Worm (Caenorhabditis elegans) whole organism, late embryonic: ENCODE measurements around the gene srab-3.

ENCODE experiments used
- C38D4.7 ChIP-seq: fragments of 200-800 bp; sonication (Bioruptor generic); optimal IDR thresholded peaks from 2 replicates; lab custom pipeline; 2018; ENCODE audit warnings: mild to moderate bottlenecking, missing genetic modification characterization, moderate library complexity, missing compliant biosample characterization
- F13H6.1 ChIP-seq: sonication (generic microtip); optimal IDR thresholded peaks from 2 replicates; lab custom pipeline; 2016; ENCODE audit warnings: missing genetic modification characterization, missing compliant biosample characterization
- K02D7.2 ChIP-seq: sonication (generic microtip); optimal IDR thresholded peaks from 2 replicates; lab custom pipeline; 2017; ENCODE audit warnings: mild to moderate bottlenecking, missing genetic modification characterization, missing compliant biosample characterization
- K09A11.1 ChIP-seq: sonication (generic microtip); optimal IDR thresholded peaks from 2 replicates; lab custom pipeline; 2017; ENCODE audit warnings: antibody characterized with exemption, mild to moderate bottlenecking, missing genetic modification characterization, missing compliant biosample characterization; ENCODE audit not compliant: insufficient read depth
- Y22D7AL.16 ChIP-seq: sonication (generic microtip); optimal IDR thresholded peaks from 2 replicates; lab custom pipeline; 2016; ENCODE audit warnings: missing genetic modification characterization, missing compliant biosample characterization
- ama-1 ChIP-seq: fragments of 150-350 bp; optimal IDR thresholded peaks from 2 replicates; lab custom pipeline; 2014
- ceh-18 ChIP-seq: sonication (generic microtip); optimal IDR thresholded peaks from 2 replicates; lab custom pipeline; 2016; ENCODE audit warnings: missing genetic modification characterization, missing compliant biosample characterization
- ceh-22 ChIP-seq: sonication (generic microtip); optimal IDR thresholded peaks from 2 replicates; lab custom pipeline; 2017; ENCODE audit warnings: missing biosample characterization, missing genetic modification characterization
- ceh-24 ChIP-seq: sonication (generic microtip); optimal IDR thresholded peaks from 2 replicates; lab custom pipeline; 2016; ENCODE audit warnings: mild to moderate bottlenecking, missing genetic modification characterization, missing compliant biosample characterization
- ceh-30 ChIP-seq: fragments of 150-350 bp; optimal IDR thresholded peaks from 2 replicates; lab custom pipeline; 2014; ENCODE audit warnings: missing biosample characterization, missing genetic modification characterization
- ceh-34 ChIP-seq: sonication (generic microtip); optimal IDR thresholded peaks from 2 replicates; lab custom pipeline; 2016; ENCODE audit warnings: mild to moderate bottlenecking, missing genetic modification characterization, missing compliant biosample characterization
- ceh-6 ChIP-seq: fragments of 200-800 bp; sonication (Bioruptor generic); optimal IDR thresholded peaks from 2 replicates; lab custom pipeline; 2018; ENCODE audit warnings: mild to moderate bottlenecking, missing genetic modification characterization, missing compliant biosample characterization
- che-1 ChIP-seq: sonication (generic microtip); optimal IDR thresholded peaks from 2 replicates; lab custom pipeline; 2016; ENCODE audit warnings: mild to moderate bottlenecking, missing genetic modification characterization, missing compliant biosample characterization
- dmd-4 ChIP-seq: sonication (generic microtip); optimal IDR thresholded peaks from 2 replicates; lab custom pipeline; 2016; ENCODE audit warnings: borderline replicate concordance, missing genetic modification characterization, missing compliant biosample characterization
- elt-2 ChIP-seq: sonication (generic microtip); optimal IDR thresholded peaks from 2 replicates; lab custom pipeline; 2016; ENCODE audit warnings: missing genetic modification reagents, missing genetic modification characterization, missing compliant biosample characterization
- fax-1 ChIP-seq: sonication (generic microtip); optimal IDR thresholded peaks from 2 replicates; lab custom pipeline; 2016; ENCODE audit warnings: missing genotype, missing genetic modification characterization, missing compliant biosample characterization
- fkh-10 ChIP-seq: fragments of 150-350 bp; optimal IDR thresholded peaks from 2 replicates; lab custom pipeline; 2014; ENCODE audit warnings: missing biosample characterization, missing genetic modification reagents, missing genetic modification characterization
- fkh-6 ChIP-seq: sonication (generic microtip); optimal IDR thresholded peaks from 2 replicates; lab custom pipeline; 2016; ENCODE audit warnings: missing genetic modification characterization, missing compliant biosample characterization
- gmeb-2 ChIP-seq: sonication (generic microtip); optimal IDR thresholded peaks from 2 replicates; lab custom pipeline; 2016; ENCODE audit warnings: missing genetic modification characterization, inconsistent platforms, missing compliant biosample characterization
- hlh-13 ChIP-seq: fragments of 200-800 bp; sonication (Bioruptor generic); optimal IDR thresholded peaks from 2 replicates; lab custom pipeline; 2018; ENCODE audit warnings: mild to moderate bottlenecking, missing genetic modification characterization, missing compliant biosample characterization
- hlh-15 ChIP-seq: sonication (generic microtip); optimal IDR thresholded peaks from 2 replicates; lab custom pipeline; 2016; ENCODE audit warnings: missing genetic modification characterization, missing compliant biosample characterization
- lin-11 ChIP-seq: fragments of 200-800 bp; sonication (Bioruptor generic); optimal IDR thresholded peaks from 2 replicates; lab custom pipeline; 2018; ENCODE audit warnings: mild to moderate bottlenecking, missing genetic modification characterization, missing compliant biosample characterization
- madf-2 ChIP-seq: sonication (generic microtip); optimal IDR thresholded peaks from 2 replicates; lab custom pipeline; 2017; ENCODE audit warnings: missing genetic modification characterization, missing compliant biosample characterization
- nfya-1 ChIP-seq: sonication (generic microtip); optimal IDR thresholded peaks from 2 replicates; lab custom pipeline; 2017; ENCODE audit warnings: missing genetic modification characterization, mild to moderate bottlenecking, missing compliant biosample characterization, antibody characterized with exemption, moderate library complexity
- nhr-11 ChIP-seq: fragments of 150-350 bp; optimal IDR thresholded peaks from 2 replicates; lab custom pipeline; 2014; ENCODE audit warnings: missing biosample characterization, missing genetic modification characterization
- nhr-232 ChIP-seq: sonication (generic microtip); optimal IDR thresholded peaks from 2 replicates; lab custom pipeline; 2016; ENCODE audit warnings: missing genetic modification characterization, missing compliant biosample characterization
- npax-4 ChIP-seq: sonication (generic microtip); optimal IDR thresholded peaks from 2 replicates; lab custom pipeline; 2016; ENCODE audit warnings: missing genetic modification characterization, missing compliant biosample characterization
- pag-3 ChIP-seq: sonication (generic microtip); optimal IDR thresholded peaks from 2 replicates; lab custom pipeline; 2016; ENCODE audit warnings: missing compliant biosample characterization, missing genetic modification characterization, borderline replicate concordance
- pat-9 ChIP-seq: fragments of 200-800 bp; sonication (Bioruptor generic); optimal IDR thresholded peaks from 2 replicates; lab custom pipeline; 2018; ENCODE audit warnings: mild to moderate bottlenecking, missing genetic modification characterization, moderate library complexity, missing compliant biosample characterization
- pax-1 ChIP-seq: fragments of 150-350 bp; optimal IDR thresholded peaks from 2 replicates; lab custom pipeline; 2014; ENCODE audit warnings: missing biosample characterization, missing genetic modification characterization
- pha-4 ChIP-seq: fragments of 150-350 bp; optimal IDR thresholded peaks from 2 replicates; lab custom pipeline; 2018; ENCODE audit warnings: missing biosample characterization, missing genetic modification reagents, missing genetic modification characterization
- pqm-1 ChIP-seq: sonication (generic microtip); optimal IDR thresholded peaks from 2 replicates; lab custom pipeline; 2016; ENCODE audit warnings: missing genetic modification characterization, missing compliant biosample characterization
- pros-1 ChIP-seq: fragments of 150-350 bp; optimal IDR thresholded peaks from 2 replicates; lab custom pipeline; 2014; ENCODE audit warnings: missing biosample characterization, missing genetic modification reagents, missing genetic modification characterization
- ref-2 ChIP-seq: sonication (generic microtip); optimal IDR thresholded peaks from 2 replicates; lab custom pipeline; 2016; ENCODE audit warnings: missing genetic modification characterization, missing compliant biosample characterization
- sdc-2 ChIP-seq: sonication (generic microtip); optimal IDR thresholded peaks from 2 replicates; lab custom pipeline; 2016; ENCODE audit warnings: missing genotype, missing genetic modification characterization, missing compliant biosample characterization
- sox-2 ChIP-seq: fragments of 200-800 bp; sonication (Bioruptor generic); IDR thresholded peaks from 2 replicates; pipeline ENCODE4 v1.3.6; 2022; ENCODE audit warnings: missing genetic modification reagents, missing genetic modification characterization, missing compliant biosample characterization
- syd-9 ChIP-seq: sonication (generic microtip); optimal IDR thresholded peaks from 2 replicates; lab custom pipeline; 2016; ENCODE audit warnings: mild to moderate bottlenecking, missing genetic modification characterization, moderate library complexity, missing compliant biosample characterization
- ttx-3 ChIP-seq: sonication (generic microtip); optimal IDR thresholded peaks from 2 replicates; lab custom pipeline; 2016; ENCODE audit warnings: missing genetic modification reagents, missing genetic modification characterization, missing compliant biosample characterization
- unc-3 ChIP-seq, 2 experiments: fragments of 200-800 bp in 1 of 2; sonication (Bioruptor generic) in 1 of 2; sonication (generic microtip) in 1 of 2; conservative IDR thresholded peaks in 1 of 2; optimal IDR thresholded peaks in 1 of 2; 2 replicates each; pipeline versions ENCODE4 v1.3.6 to Lab custom; 2016 to 2022; ENCODE audit warnings: missing compliant biosample characterization in 2 of 2, missing genetic modification characterization in 2 of 2, missing genetic modification reagents in 1 of 2
- unc-42 ChIP-seq: sonication (generic microtip); optimal IDR thresholded peaks from 2 replicates; lab custom pipeline; 2016; ENCODE audit warnings: missing genotype, missing genetic modification characterization, missing compliant biosample characterization
- unc-86 ChIP-seq: sonication (generic microtip); optimal IDR thresholded peaks from 2 replicates; lab custom pipeline; 2016; ENCODE audit warnings: missing genetic modification characterization, missing compliant biosample characterization
- ztf-16 ChIP-seq: sonication (generic microtip); optimal IDR thresholded peaks from 2 replicates; lab custom pipeline; 2017; ENCODE audit warnings: missing genetic modification characterization, missing compliant biosample characterization

Gene srab-3

ce11 chrV:5119679-5120078 lies 12.0 kb upstream of the srab-3 start, which contains the start of gene sid-1:
Gene sid-1 (plus strand): TSS chrV:5119970.
- TF ChIP-seq K09A11.1 (tag; lab: Kevin White, UChicago) (no peak), nhr-11 (tag; lab: Kevin White, UChicago) (no peak), hlh-13 (GFP tag; lab: Kevin White, UChicago) (no peak), fkh-10 (GFP tag; lab: Kevin White, UChicago) (no peak), unc-3 (GFP tag; conservative IDR thresholded peaks at IDR 0.05; lab: Robert Waterston, UW) (no peak), unc-3 (tag; optimal IDR thresholded peaks at IDR 0.05; lab: Kevin White, UChicago) (no peak), pha-4 (no peak), ceh-22 (tag; lab: Kevin White, UChicago) (no peak), ztf-16 (tag; lab: Kevin White, UChicago) (no peak), C38D4.7 (GFP tag; lab: Kevin White, UChicago) (no peak), che-1 (tag; lab: Kevin White, UChicago) (no peak), npax-4 (no peak), madf-2 (tag; lab: Kevin White, UChicago) (no peak), unc-86 (tag; lab: Kevin White, UChicago) (no peak), ceh-30 (tag; lab: Kevin White, UChicago) (no peak), sdc-2 (tag; lab: Kevin White, UChicago) (no peak), fkh-6 (no peak), pag-3 (tag; lab: Kevin White, UChicago) (no peak), gmeb-2 (no peak)

- TF ChIP-seq pros-1 (tag; lab: Kevin White, UChicago) (no peak), ama-1 (lab: Kevin White, UChicago) (no peak), ceh-18 (no peak), gmeb-2 (no peak), fkh-10 (GFP tag; lab: Kevin White, UChicago) (no peak)
- TF ChIP-seq, all 69 proteins: peak for 0
These were observed 11.4 kb upstream of the srab-3 start, which contains the start of gene C04F5.9 for ce11 chrV:5119109-5119508. Gene C04F5.9 (minus strand): TSS chrV:5119209.

ce11 chrV:5113654-5114053 lies 5.9 kb upstream of the srab-3 start, which contains the start of gene C04F5.8:
Gene C04F5.8 (minus strand): TSS chrV:5113754.
- TF ChIP-seq ceh-6 (no peak), ref-2 (tag; lab: Kevin White, UChicago) (no peak), F13H6.1 (tag; lab: Kevin White, UChicago) (no peak), dmd-4 (no peak), hlh-15 (no peak), pax-1 (tag; lab: Kevin White, UChicago) (no peak), ztf-16 (tag; lab: Kevin White, UChicago) (no peak), unc-3 (GFP tag; conservative IDR thresholded peaks at IDR 0.05; lab: Robert Waterston, UW) (no peak), unc-3 (tag; optimal IDR thresholded peaks at IDR 0.05; lab: Kevin White, UChicago) (no peak), unc-42 (tag; lab: Kevin White, UChicago) (no peak), ttx-3 (tag; lab: Kevin White, UChicago) (no peak), pag-3 (tag; lab: Kevin White, UChicago) (no peak)

ce11 chrV:5110684-5111083 lies 3.0 kb upstream of the srab-3 start, which contains the start of gene ugt-63:
Gene ugt-63 (minus strand): TSS chrV:5110772.
- TF ChIP-seq ref-2 (tag; lab: Kevin White, UChicago), result no peak
- TF ChIP-seq pqm-1 (tag; lab: Kevin White, UChicago), result no peak
- no peak for TF ChIP-seq lin-11 (tag; lab: Kevin White, UChicago)
- no peak for TF ChIP-seq Y22D7AL.16 (tag; lab: Kevin White, UChicago)
- no peak for TF ChIP-seq ceh-34 (tag; lab: Kevin White, UChicago)
- TF ChIP-seq unc-3 (GFP tag; conservative IDR thresholded peaks at IDR 0.05; lab: Robert Waterston, UW), result no peak
- no peak for TF ChIP-seq unc-3 (tag; optimal IDR thresholded peaks at IDR 0.05; lab: Kevin White, UChicago)
- TF ChIP-seq, all 69 proteins: peak for 0

ce11 chrV:5104934-5105333 lies 2.8 kb downstream of the srab-3 start, which contains the start of gene srab-2:
Gene srab-2 (minus strand): TSS chrV:5105034.
- TF ChIP-seq nfya-1 (tag; lab: Kevin White, UChicago), result no peak
- no peak for TF ChIP-seq sox-2
- no peak for TF ChIP-seq pat-9 (tag; lab: Kevin White, UChicago)
- no peak for TF ChIP-seq fax-1 (tag; lab: Kevin White, UChicago)
- no peak for TF ChIP-seq ceh-24
- no peak for TF ChIP-seq syd-9 (tag; lab: Kevin White, UChicago)
- TF ChIP-seq gmeb-2, result no peak
- no peak for TF ChIP-seq nhr-232
- TF ChIP-seq K02D7.2 (tag; lab: Kevin White, UChicago), result no peak
- TF ChIP-seq elt-2 (tag; lab: Kevin White, UChicago), result no peak
- TF ChIP-seq lin-11 (tag; lab: Kevin White, UChicago), result no peak
